Fruit fly (Drosophila melanogaster): Measurements from ENCODE around the gene msi.

Gene msi

dm6 chr3R:25531905-25532387, 16.0 kb downstream of the msi start (continued):
- TF ChIP-seq Awh (GFP tag; IDR thresholded peaks at IDR 0.05) (0 out of 2 replicates have a peak, but pooled peaks have one; percentile 17), CG2129 (GFP tag; IDR thresholded peaks at IDR 0.05; ENCODE audit: partially characterized antibody) (no peak), CG3995 (GFP tag; optimal IDR thresholded peaks at IDR 0.05) (no peak), slbo (GFP tag; IDR thresholded peaks at IDR 0.05) (no peak; the same call in 1 of the 2 replicates), Hr3 (GFP tag; optimal IDR thresholded peaks at IDR 0.05) (no peak), prd (optimal IDR thresholded peaks at IDR 0.05) (no peak), prd (GFP tag; IDR thresholded peaks at IDR 0.05) (peak; percentile 70; the same call in 2 of the 3 replicates), Hr39 (optimal IDR thresholded peaks at IDR 0.05) (no peak), Ssrp (tag; optimal IDR thresholded peaks at IDR 0.05) (peak; percentile 13), lmd (GFP tag; IDR thresholded peaks at IDR 0.05) (no peak; the same call in none of the 2 replicates), CG2875 (GFP tag; optimal IDR thresholded peaks at IDR 0.05) (no peak), CG18476 (GFP tag; optimal IDR thresholded peaks at IDR 0.05) (no peak), Sry-β (GFP tag; optimal IDR thresholded peaks at IDR 0.05) (no peak), CG18619 (GFP tag; optimal IDR thresholded peaks at IDR 0.05) (no peak), bcd (GFP tag; optimal IDR thresholded peaks at IDR 0.05) (peak; percentile 38), CG4282 (GFP tag; optimal IDR thresholded peaks at IDR 0.05) (no peak), CG4730 (GFP tag; IDR thresholded peaks at IDR 0.05) (no peak), aop (GFP tag; IDR thresholded peaks at IDR 0.05) (no peak), CG42726 (GFP tag; IDR thresholded peaks at IDR 0.05; ENCODE audit: partially characterized antibody) (no peak), Oli (tag; optimal IDR thresholded peaks at IDR 0.05) (peak; percentile 25), D19A (tag; optimal IDR thresholded peaks at IDR 0.05) (no peak), Rx (GFP tag; IDR thresholded peaks at IDR 0.05) (peak; percentile 47; the same call in 1 of the 2 replicates), Trl (optimal IDR thresholded peaks at IDR 0.05) (no peak), Trl (GFP tag; optimal IDR thresholded peaks at IDR 0.05) (peak; percentile 22), CG7357 (GFP tag; IDR thresholded peaks at IDR 0.05) (no peak), Kr (GFP tag; optimal IDR thresholded peaks at IDR 0.05) (no peak), esg (GFP tag; conservative IDR thresholded peaks at IDR 0.05) (no peak), Blimp-1 (GFP tag; optimal IDR thresholded peaks at IDR 0.05) (peak; percentile 30), z (GFP tag; IDR thresholded peaks at IDR 0.05) (no peak), CG10462 (GFP tag; optimal IDR thresholded peaks at IDR 0.05) (no peak), Med (GFP tag) (no peak), CG4617 (GFP tag; optimal IDR thresholded peaks at IDR 0.05; ENCODE audit: borderline replicate concordance) (no peak), CG1602 (GFP tag; optimal IDR thresholded peaks at IDR 0.05) (no peak), lov (optimal IDR thresholded peaks at IDR 0.05) (no peak), lov (GFP tag; IDR thresholded peaks at IDR 0.05) (peak; percentile 38; the same call in 1 of the 3 replicates), pb (GFP tag; optimal IDR thresholded peaks at IDR 0.05) (peak; percentile 8), hkb (optimal IDR thresholded peaks at IDR 0.05) (no peak), hkb (GFP tag; IDR thresholded peaks at IDR 0.05) (peak; percentile 75), CG1832 (GFP tag; optimal IDR thresholded peaks at IDR 0.05) (no peak), CG14441 (GFP tag; IDR thresholded peaks at IDR 0.05) (peak; percentile 62), CkIIα-i1 (GFP tag; IDR thresholded peaks at IDR 0.05) (no peak), Mes4 (GFP tag; optimal IDR thresholded peaks at IDR 0.05) (no peak), CG13424 (tag; optimal IDR thresholded peaks at IDR 0.05) (no peak), Sin3A (optimal IDR thresholded peaks at IDR 0.05) (no peak), salm (tag; optimal IDR thresholded peaks at IDR 0.05) (no peak), YL-1 (GFP tag; optimal IDR thresholded peaks at IDR 0.05) (no peak), CG32772 (GFP tag; IDR thresholded peaks at IDR 0.05) (peak; percentile 42; the same call in 1 of the 2 replicates), CG15073 (GFP tag; optimal IDR thresholded peaks at IDR 0.05) (no peak), gsb (GFP tag; IDR thresholded peaks at IDR 0.05) (0 out of 2 replicates have a peak, but pooled peaks have one; percentile 11), CG7372 (GFP tag; IDR thresholded peaks at IDR 0.05) (peak; percentile 50; the same call in 1 of the 2 replicates), CG2120 (GFP tag; optimal IDR thresholded peaks at IDR 0.05) (peak; percentile 3), CG10321 (GFP tag; IDR thresholded peaks at IDR 0.05) (no peak), pan (optimal IDR thresholded peaks at IDR 0.05) (no peak), pan (GFP tag; optimal IDR thresholded peaks at IDR 0.05 in 1 of 2, IDR thresholded peaks at IDR 0.05 in 1 of 2) (peak in 1 of 2 experiments; percentile 71)
